Worm (Caenorhabditis elegans) whole organism, mixed stage, embryonic: ENCODE measurements around the gene srbc-19.

Source experiments
- ces-1 ChIP-seq: fragments of 150-350 bp; optimal IDR thresholded peaks from 2 replicates; lab custom pipeline; 2014; ENCODE audit warnings: missing biosample characterization, missing genetic modification reagents, missing genetic modification characterization
- elt-1 ChIP-seq: sonication (generic microtip); optimal IDR thresholded peaks from 2 replicates; lab custom pipeline; 2017; ENCODE audit warnings: missing genetic modification characterization, mild to moderate bottlenecking, missing compliant biosample characterization, antibody characterized with exemption, moderate library complexity, borderline replicate concordance; ENCODE audit not compliant: insufficient read depth
- elt-3 ChIP-seq: fragments of 150-350 bp; optimal IDR thresholded peaks from 2 replicates; lab custom pipeline; 2014; ENCODE audit warnings: missing biosample characterization, missing genetic modification characterization
- hlh-1 ChIP-seq: fragments of 150-350 bp; optimal IDR thresholded peaks from 2 replicates; lab custom pipeline; 2014; ENCODE audit warnings: missing biosample characterization, missing genetic modification reagents, missing genetic modification characterization
- mep-1 ChIP-seq: fragments of 150-350 bp; optimal IDR thresholded peaks from 2 replicates; lab custom pipeline; 2017; ENCODE audit warnings: missing biosample characterization, missing genetic modification reagents, missing genetic modification characterization, inconsistent platforms

DNA sequence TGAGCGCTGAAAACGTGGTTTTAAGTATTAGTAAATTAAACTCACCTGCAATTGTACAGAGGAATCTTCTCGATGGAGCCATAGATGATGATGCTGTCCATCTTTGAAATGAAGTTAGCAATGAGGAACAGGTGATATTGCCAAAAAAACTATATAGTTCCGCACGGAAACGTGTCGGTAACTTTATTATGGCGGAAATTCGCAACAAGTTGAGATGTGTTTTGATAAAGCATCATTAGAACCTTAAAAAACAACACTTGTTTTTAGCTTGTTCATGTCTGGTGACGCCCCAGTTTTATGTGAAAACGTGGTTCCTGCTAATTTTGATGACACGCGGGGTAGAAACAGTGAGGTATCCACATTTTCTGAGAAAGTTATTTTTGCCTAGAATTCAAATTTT is 39.6 kb upstream of the srbc-19 start, which contains the start of gene srt-40:
- no peak for TF ChIP-seq mep-1 (tag; lab: Kevin White, UChicago)
- TF ChIP-seq hlh-1 (tag; lab: Kevin White, UChicago) = no peak
- no peak for TF ChIP-seq elt-1 (tag; lab: Kevin White, UChicago)
- TF ChIP-seq ces-1 = no peak
- no peak for TF ChIP-seq elt-3
